Worm (Caenorhabditis elegans): ENCODE results near the gene W01B6.3.

DNA sequence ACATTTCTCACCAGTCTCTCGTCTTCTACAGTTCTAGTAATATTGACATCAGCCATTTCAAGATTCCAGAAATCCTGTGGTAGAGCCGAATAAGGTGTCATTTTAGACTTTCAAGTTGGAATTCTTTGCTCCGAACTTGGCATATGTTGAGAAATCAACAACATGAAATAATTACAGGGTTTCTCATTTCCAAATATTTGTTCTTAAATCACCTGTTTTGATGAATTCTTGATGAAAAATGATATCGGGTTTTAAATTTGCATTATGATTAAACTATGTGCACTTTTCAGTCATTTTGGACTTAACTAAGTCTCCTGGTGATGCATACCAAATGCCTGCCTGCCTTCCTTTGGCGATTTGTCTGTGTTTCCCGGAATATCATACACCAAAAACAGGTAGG lies 18.9 kb downstream of the W01B6.3 start, which contains the start of gene srv-12:
- TF ChIP-seq T22C8.4 (GFP tag; IDR thresholded peaks at IDR 0.05) (no peak), med-1 (GFP tag; optimal IDR thresholded peaks at IDR 0.05; ENCODE audit: insufficient read depth) (no peak)
